Fruit fly (Drosophila melanogaster): ENCODE measurements around the gene CG33223.
A peak's percentile ranks its signal among the peaks of the same experiment; 100 is the strongest.

Gene CG33223

DNA sequence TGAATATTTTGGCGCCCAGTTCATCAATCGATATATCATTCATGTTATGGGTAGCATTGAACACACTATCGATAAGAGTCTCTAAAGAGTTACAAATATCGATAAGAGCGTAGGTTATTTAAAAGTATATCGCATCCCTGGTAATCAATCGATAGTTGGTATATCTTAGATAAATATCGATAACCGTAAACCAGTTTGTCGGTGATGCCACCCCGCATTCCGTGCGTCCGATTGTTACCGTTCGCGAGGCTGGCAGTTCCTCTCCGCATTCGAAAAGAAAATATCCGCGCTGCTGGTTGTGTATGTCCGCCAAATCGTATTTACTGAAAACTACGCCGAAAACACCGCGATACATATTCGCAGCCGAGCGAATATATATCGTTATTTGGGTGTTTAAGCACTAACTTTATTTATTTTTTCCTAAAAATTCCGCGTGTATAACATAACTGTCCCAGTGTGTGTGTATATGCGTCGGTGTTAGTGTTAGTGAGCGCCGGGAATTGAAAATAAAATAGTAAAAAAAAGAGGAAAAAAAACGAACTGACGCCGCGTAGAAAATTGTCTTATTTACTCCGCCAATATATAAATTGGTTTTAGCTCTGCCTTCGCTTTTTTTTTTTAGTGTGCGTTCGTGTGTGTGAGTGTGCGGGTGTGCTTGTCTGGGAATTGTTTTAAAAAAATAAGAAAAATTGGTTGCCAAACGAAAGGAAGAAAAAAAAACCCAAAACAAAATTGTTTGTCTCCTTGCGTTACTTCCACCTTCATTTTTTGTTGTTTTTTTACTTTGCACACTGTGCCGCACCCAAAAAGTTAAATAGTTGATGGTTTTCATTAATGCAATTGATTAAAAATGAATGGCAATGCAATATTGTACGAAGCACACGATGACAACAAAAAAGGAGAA, 33.7 kb upstream of the CG33223 start, which contains the start of gene Nrg (continued):
- TF ChIP-seq dmrt99B (tag; optimal IDR thresholded peaks at IDR 0.05) (peak; percentile 13), Adf1 (GFP tag; IDR thresholded peaks at IDR 0.05) (no peak; the same call in 1 of the 2 replicates), CG14014 (GFP tag; IDR thresholded peaks at IDR 0.05) (peak; percentile 34; the same call in 1 of the 2 replicates), crp (GFP tag; optimal IDR thresholded peaks at IDR 0.05) (peak in 1 of 2 experiments; percentile 9), bowl (GFP tag; IDR thresholded peaks at IDR 0.05) (no peak), Sry-δ (GFP tag; optimal IDR thresholded peaks at IDR 0.05) (peak; percentile 93), CG12942 (GFP tag; optimal IDR thresholded peaks at IDR 0.05) (peak; percentile 1), phol (tag; optimal IDR thresholded peaks at IDR 0.05) (peak; percentile 41), CG6765 (GFP tag; optimal IDR thresholded peaks at IDR 0.05) (no peak), NFAT (GFP tag; IDR thresholded peaks at IDR 0.05) (peak; percentile 58; the same call in 1 of the 2 replicates), onecut (GFP tag; IDR thresholded peaks at IDR 0.05) (peak; percentile 39; the same call in 1 of the 2 replicates), Xbp1 (GFP tag; optimal IDR thresholded peaks at IDR 0.05) (peak; percentile 21), sc (optimal IDR thresholded peaks at IDR 0.05) (no peak), sc (GFP tag; optimal IDR thresholded peaks at IDR 0.05) (no peak), CG13894 (tag; optimal IDR thresholded peaks at IDR 0.05) (peak; percentile 61), CG9932 (GFP tag; IDR thresholded peaks at IDR 0.05) (peak; percentile 62), gsb (GFP tag; IDR thresholded peaks at IDR 0.05) (no peak), CG17568 (GFP tag; optimal IDR thresholded peaks at IDR 0.05) (peak; percentile 18)

DNA sequence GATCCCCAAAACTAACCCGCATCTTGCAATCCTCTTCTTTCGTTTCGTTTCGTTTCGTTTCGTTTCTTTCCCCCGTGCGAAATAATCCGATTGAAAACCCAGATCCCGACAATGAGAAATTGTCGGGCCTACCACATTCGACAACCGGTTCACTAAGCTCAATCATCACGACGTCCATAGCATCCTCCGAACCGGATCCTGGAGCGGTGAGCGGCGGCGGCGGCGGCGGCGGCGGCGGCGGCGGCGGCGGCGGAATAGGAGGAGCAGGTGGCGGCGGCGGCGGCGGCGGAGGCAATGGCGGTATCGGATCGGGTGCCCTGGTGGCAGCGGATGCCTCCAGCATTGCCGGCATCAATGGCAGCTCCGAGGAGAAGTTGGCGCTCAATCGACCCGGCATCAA, 28.6 kb upstream of the CG33223 start:
- TF ChIP-seq CG16863 (GFP tag; optimal IDR thresholded peaks at IDR 0.05), result no peak
- no peak for TF ChIP-seq CG11723 (GFP tag; optimal IDR thresholded peaks at IDR 0.05)
- peak; percentile 51 for TF ChIP-seq Ets65A (GFP tag)
- peak; percentile 7 for TF ChIP-seq Hr39 (optimal IDR thresholded peaks at IDR 0.05)
- TF ChIP-seq seq (GFP tag; IDR thresholded peaks at IDR 0.05), result no peak
- no peak for TF ChIP-seq usp (GFP tag; optimal IDR thresholded peaks at IDR 0.05)
- no peak for TF ChIP-seq bcd (GFP tag; optimal IDR thresholded peaks at IDR 0.05)
- no peak for TF ChIP-seq CG18764 (GFP tag; optimal IDR thresholded peaks at IDR 0.05)

dm6 chrX:8510731-8511130, 27.0 kb upstream of the CG33223 start:
- peak; percentile 73 for TF ChIP-seq sens (GFP tag)
- TF ChIP-seq stwl (tag; optimal IDR thresholded peaks at IDR 0.05), result peak; percentile 95
- peak; percentile 16 to 54 for TF ChIP-seq Trl (optimal IDR thresholded peaks at IDR 0.05)
- no peak for TF ChIP-seq Trl (GFP tag; optimal IDR thresholded peaks at IDR 0.05)
- peak in 1 of 2 experiments; percentile 38 for TF ChIP-seq tll (GFP tag; optimal IDR thresholded peaks at IDR 0.05)
- TF ChIP-seq D19B (GFP tag; optimal IDR thresholded peaks at IDR 0.05), result no peak
- peak; percentile 34 for TF ChIP-seq gfzf (GFP tag; optimal IDR thresholded peaks at IDR 0.05)
- TF ChIP-seq CG4282 (GFP tag; optimal IDR thresholded peaks at IDR 0.05), result no peak
- TF ChIP-seq CG6791 (GFP tag; IDR thresholded peaks at IDR 0.05; ENCODE audit: partially characterized antibody), result 0 out of 3 replicates have a peak, but pooled peaks have one; percentile 40
- TF ChIP-seq Opbp (GFP tag; IDR thresholded peaks at IDR 0.05; ENCODE audit: partially characterized antibody), result no peak
- peak; percentile 14 for TF ChIP-seq CG2678 (tag; optimal IDR thresholded peaks at IDR 0.05)
- peak; percentile 64 for TF ChIP-seq CG8290 (GFP tag; optimal IDR thresholded peaks at IDR 0.05)
- no peak for TF ChIP-seq CG8290 (tag; optimal IDR thresholded peaks at IDR 0.05)
- TF ChIP-seq row (GFP tag; IDR thresholded peaks at IDR 0.05), result peak; percentile 20; the same call in 1 of the 3 replicates
- TF ChIP-seq chif (GFP tag; optimal IDR thresholded peaks at IDR 0.05), result no peak
- TF ChIP-seq Med (GFP tag), result peak; percentile 6
- peak; percentile 74 for TF ChIP-seq CG18764 (GFP tag; optimal IDR thresholded peaks at IDR 0.05)
